Worm (Caenorhabditis elegans) whole organism, L4 larva: Measurements from ENCODE around the gene gst-8.

ENCODE experiments used
- F44E2.7 ChIP-seq: fragments of 200-800 bp; sonication (Bioruptor generic); IDR thresholded peaks from 2 replicates; pipeline ENCODE4 v2.1.2; 2022; ENCODE audit warnings: missing genetic modification characterization, missing compliant biosample characterization
- F49E8.2 ChIP-seq: sonication (generic microtip); optimal IDR thresholded peaks from 2 replicates; lab custom pipeline; 2016; ENCODE audit warnings: missing compliant biosample characterization, mild to moderate bottlenecking, missing genetic modification characterization, borderline replicate concordance
- R02D3.7 ChIP-seq: fragments of 150-350 bp; sonication (generic microtip); optimal IDR thresholded peaks from 3 replicates; lab custom pipeline; 2014; ENCODE audit warnings: missing biosample characterization, missing genetic modification characterization
- aha-1 ChIP-seq: fragments of 150-350 bp; peaks from one replicate; lab custom pipeline; 2014; ENCODE audit warnings: missing biosample characterization, missing genetic modification characterization
- hlh-30 ChIP-seq: sonication (generic microtip); optimal IDR thresholded peaks from 2 replicates; lab custom pipeline; 2017; ENCODE audit warnings: antibody characterized with exemption, mild to moderate bottlenecking, missing genetic modification characterization, missing compliant biosample characterization; ENCODE audit not compliant: insufficient read depth
- lin-13 ChIP-seq: fragments of 150-350 bp; optimal IDR thresholded peaks from 2 replicates; lab custom pipeline; 2014; ENCODE audit warnings: missing biosample characterization, missing genetic modification reagents, missing genetic modification characterization
- mdl-1 ChIP-seq, 2 experiments: fragments of 150-350 bp in 1 of 2; sonication (generic microtip) in 1 of 2; optimal IDR thresholded peaks; 2 replicates each; lab custom pipeline; 2014 to 2017; ENCODE audit warnings: missing biosample characterization in 2 of 2, missing genetic modification characterization in 2 of 2
- nhr-11 ChIP-seq: fragments of 150-350 bp; optimal IDR thresholded peaks from 2 replicates; lab custom pipeline; 2014; ENCODE audit warnings: missing biosample characterization, missing genetic modification characterization
- nhr-237 ChIP-seq: sonication (generic microtip); optimal IDR thresholded peaks from 2 replicates; lab custom pipeline; 2017; ENCODE audit warnings: missing biosample characterization, missing genetic modification characterization
- nhr-28 ChIP-seq: fragments of 150-350 bp; optimal IDR thresholded peaks from 2 replicates; lab custom pipeline; 2014; ENCODE audit warnings: missing biosample characterization, missing genetic modification characterization
- snpc-4 ChIP-seq: fragments of 150-350 bp; optimal IDR thresholded peaks from 2 replicates; lab custom pipeline; 2014; ENCODE audit warnings: missing biosample characterization, missing genetic modification characterization
- zag-1 ChIP-seq: fragments of 150-350 bp; optimal IDR thresholded peaks from 2 replicates; lab custom pipeline; 2014; ENCODE audit warnings: missing biosample characterization, missing genetic modification characterization

- no peak for TF ChIP-seq R02D3.7 (tag; lab: Kevin White, UChicago)
- no peak for TF ChIP-seq nhr-28 (tag; lab: Kevin White, UChicago)
- no peak for TF ChIP-seq hlh-30 (tag; lab: Kevin White, UChicago)
- TF ChIP-seq mdl-1 (tag; optimal IDR thresholded peaks at IDR 0.05; lab: Kevin White, UChicago), result no peak
- no peak for TF ChIP-seq F49E8.2 (tag; lab: Kevin White, UChicago)
- TF ChIP-seq zag-1 (tag; lab: Kevin White, UChicago), result no peak
- TF ChIP-seq nhr-11 (tag; lab: Kevin White, UChicago), result no peak
- TF ChIP-seq lin-13, result no peak
- TF ChIP-seq snpc-4 (tag; lab: Kevin White, UChicago), result no peak
- no peak for TF ChIP-seq F44E2.7 (GFP tag; lab: Robert Waterston, UW)
- TF ChIP-seq nhr-237 (tag; lab: Kevin White, UChicago), result no peak
- no peak for TF ChIP-seq aha-1 (tag; lab: Kevin White, UChicago)
These were observed 16.0 kb upstream of the gst-8 start, which contains the start of gene col-17 for ce11 chrII:4867476-4867875.
